Fruit fly (Drosophila melanogaster) Kc167 (cell line): Measurements from ENCODE around the gene CG6059.

Source experiments
- h ChIP-seq: fragments of >200 bp; optimal IDR thresholded peaks from 3 replicates; lab custom pipeline; 2018; ENCODE audit warnings: missing external identifiers
- insv ChIP-seq: fragments of >200 bp; optimal IDR thresholded peaks from 3 replicates; lab custom pipeline; 2018; ENCODE audit warnings: missing external identifiers
- psq ChIP-seq: fragments of >200 bp; optimal IDR thresholded peaks from 2 replicates; lab custom pipeline; 2017; ENCODE audit warnings: missing external identifiers
- ttk ChIP-seq: sonication (Bioruptor generic); optimal IDR thresholded peaks from 2 replicates; lab custom pipeline; 2017; ENCODE audit warnings: missing external identifiers

DNA sequence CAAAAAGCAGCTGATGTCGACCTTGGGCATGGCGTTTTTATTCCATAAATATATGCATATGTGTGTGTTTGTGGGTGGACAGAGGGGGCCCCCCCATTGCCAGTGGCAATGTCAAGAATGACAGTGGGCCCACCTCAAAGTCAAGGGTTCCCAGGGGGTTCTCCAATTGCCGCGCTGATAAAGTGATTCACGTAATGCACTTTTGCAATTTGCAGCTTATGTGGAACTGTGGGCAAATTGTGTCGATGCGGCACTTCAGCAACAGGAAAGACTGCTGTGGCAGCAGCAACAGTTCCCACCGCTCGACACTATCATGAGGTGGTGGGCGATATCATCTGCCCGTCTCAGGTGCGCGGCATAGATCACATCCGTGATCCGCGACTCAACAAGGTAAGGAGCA lies 29.5 kb upstream of the CG6059 start:
- TF ChIP-seq h (no peak), psq (lab: Kevin White, UChicago) (no peak), insv (lab: Kevin White, UChicago) (no peak), ttk (lab: Kevin White, UChicago) (no peak)
